Worm (Caenorhabditis elegans): ENCODE data around the gene rpt-4.

Gene rpt-4

ce11 chrII:57873-58272 lies 11.9 kb upstream of the rpt-4 start:
- TF ChIP-seq unc-62 (GFP tag; optimal IDR thresholded peaks at IDR 0.05) = no peak

- no peak for TF ChIP-seq unc-62 (GFP tag; optimal IDR thresholded peaks at IDR 0.05)
Measured at ce11 chrII:57370-57769, 11.4 kb upstream of the rpt-4 start, which contains the start of gene ascc-1. ascc-1 (plus strand) TSS chrII:57670.

- no peak for TF ChIP-seq unc-62 (GFP tag; optimal IDR thresholded peaks at IDR 0.05)
Measured at ce11 chrII:55204-55603, 9.2 kb upstream of the rpt-4 start, which contains the start of gene tre-5. tre-5 (minus strand) TSS chrII:55304.

ce11 chrII:51352-51751 lies 5.3 kb upstream of the rpt-4 start, which contains the start of gene sptl-1:
sptl-1 (plus strand) TSS chrII:51652.
- TF ChIP-seq unc-62 (GFP tag; optimal IDR thresholded peaks at IDR 0.05) = no peak

ce11 chrII:50862-51261 lies 4.8 kb upstream of the rpt-4 start:
- no peak for TF ChIP-seq unc-62 (GFP tag; optimal IDR thresholded peaks at IDR 0.05)

ce11 chrII:47280-47679 lies 1.3 kb upstream of the rpt-4 start, which contains the start of gene C23H3.5:
C23H3.5 (plus strand) TSS chrII:47580.
- no peak for TF ChIP-seq unc-62 (GFP tag; optimal IDR thresholded peaks at IDR 0.05)

- TF ChIP-seq unc-62 (GFP tag; optimal IDR thresholded peaks at IDR 0.05) = no peak
Measured at ce11 chrII:44740-45139, 1.3 kb downstream of the rpt-4 start, which contains the start of gene rpoa-49. rpoa-49 (plus strand) TSS chrII:45040.

ce11 chrII:43640-44039 lies 2.4 kb downstream of the rpt-4 start, which contains the start of gene nfyc-1:
nfyc-1 (plus strand) TSS chrII:43907.
- TF ChIP-seq unc-62 (GFP tag; optimal IDR thresholded peaks at IDR 0.05) = no peak

ce11 chrII:41914-42313 lies 4.1 kb downstream of the rpt-4 start, which contains the start of gene F23F1.10:
F23F1.10 (minus strand) TSS chrII:41982.
- no peak for TF ChIP-seq unc-62 (GFP tag; optimal IDR thresholded peaks at IDR 0.05)

- TF ChIP-seq unc-62 (GFP tag; optimal IDR thresholded peaks at IDR 0.05) = no peak
Measured at ce11 chrII:39437-39836, 6.6 kb downstream of the rpt-4 start, which contains the start of gene spp-24. spp-24 (minus strand) TSS chrII:39537.

ce11 chrII:37213-37612 lies 8.8 kb downstream of the rpt-4 start, which contains the start of gene F23F1.6:
F23F1.6 (minus strand) TSS chrII:37313.
- no peak for TF ChIP-seq unc-62 (GFP tag; optimal IDR thresholded peaks at IDR 0.05)

- no peak for TF ChIP-seq unc-62 (GFP tag; optimal IDR thresholded peaks at IDR 0.05)
Measured at ce11 chrII:33904-34303, 12.1 kb downstream of the rpt-4 start, which contains the start of gene F23F1.2. F23F1.2 (plus strand) TSS chrII:34204.

ce11 chrII:31521-31920 lies 14.5 kb downstream of the rpt-4 start, which contains the start of the genes F23F1.5 and fbxc-54:
F23F1.5 (minus strand) TSS chrII:31584.
fbxc-54 (plus strand) TSS chrII:31719.
- TF ChIP-seq unc-62 (GFP tag; optimal IDR thresholded peaks at IDR 0.05) = no peak

ce11 chrII:29578-29977 lies 16.4 kb downstream of the rpt-4 start:
- no peak for TF ChIP-seq unc-62 (GFP tag; optimal IDR thresholded peaks at IDR 0.05)

- no peak for TF ChIP-seq unc-62 (GFP tag; optimal IDR thresholded peaks at IDR 0.05)
Measured at ce11 chrII:28283-28682, 17.7 kb downstream of the rpt-4 start, which contains the start of gene F23F1.4. F23F1.4 (minus strand) TSS chrII:28423.

- no peak for TF ChIP-seq unc-62 (GFP tag; optimal IDR thresholded peaks at IDR 0.05)
Measured at ce11 chrII:24559-24998, 21.4 kb downstream of the rpt-4 start, which contains the start of gene enee-1. enee-1 (plus strand) TSS chrII:24666.

- TF ChIP-seq unc-62 (GFP tag; optimal IDR thresholded peaks at IDR 0.05) = no peak
Measured at ce11 chrII:23739-24138, 22.3 kb downstream of the rpt-4 start.
